Worm (Caenorhabditis elegans): ENCODE measurements around the gene K03D3.2.

DNA sequence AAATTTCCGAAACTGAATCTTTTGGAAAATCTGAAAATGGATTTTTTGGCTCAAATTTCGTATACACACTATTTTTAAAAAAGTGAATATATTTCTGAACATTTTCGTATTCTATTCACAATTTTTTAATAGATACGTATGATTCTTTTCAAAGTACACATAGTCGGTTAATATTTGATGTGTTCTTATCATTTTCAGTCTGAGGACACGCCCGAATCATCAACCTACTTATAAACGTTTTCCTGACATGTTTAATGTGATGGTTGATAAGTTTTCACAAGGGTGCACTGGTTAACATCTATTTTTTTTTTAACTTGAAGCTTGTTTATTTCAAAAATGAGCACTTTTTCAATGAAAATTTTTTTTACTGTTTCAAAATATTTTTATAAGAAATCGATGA, 36.2 kb upstream of the K03D3.2 start:
- TF ChIP-seq R02D3.7 (tag; optimal IDR thresholded peaks at IDR 0.05) (no peak), lin-15B (tag; optimal IDR thresholded peaks at IDR 0.05) (no peak), fos-1 (tag; optimal IDR thresholded peaks at IDR 0.05) (no peak), jun-1 (tag; optimal IDR thresholded peaks at IDR 0.05) (no peak), nhr-11 (tag; optimal IDR thresholded peaks at IDR 0.05) (no peak), madf-9 (GFP tag; conservative IDR thresholded peaks at IDR 0.05) (no peak), hmg-1.1 (GFP tag; IDR thresholded peaks at IDR 0.05) (no peak), aly-2 (tag; optimal IDR thresholded peaks at IDR 0.05) (no peak), skn-1 (tag; optimal IDR thresholded peaks at IDR 0.05) (no peak)

All from whole organism, L4 larva.